Worm (Caenorhabditis elegans): Measurements from ENCODE around the gene F49E12.8.

F49E12.8 gene

DNA sequence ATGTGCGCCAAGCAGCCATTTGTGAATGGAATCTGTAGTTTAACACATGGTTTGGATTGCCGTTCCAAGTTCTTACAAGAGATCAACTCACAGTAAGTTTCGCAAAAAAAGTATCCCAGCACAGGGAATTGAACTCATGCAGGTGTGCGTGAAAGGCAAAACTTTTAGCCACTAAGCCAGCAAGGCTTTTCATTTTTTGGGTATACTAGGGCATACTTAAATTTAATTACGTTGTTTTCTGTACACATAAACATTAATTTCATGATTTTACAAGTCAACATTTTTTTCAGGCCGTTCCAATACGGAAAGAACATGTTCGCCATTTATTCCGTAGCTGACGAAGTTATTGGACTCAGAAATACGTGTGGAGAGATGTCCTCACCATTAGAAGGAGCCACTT lies 47.4 kb upstream of the F49E12.8 start:
- TF ChIP-seq blmp-1 (tag; optimal IDR thresholded peaks at IDR 0.05; ENCODE audit: insufficient read depth) = no peak
- no peak for TF ChIP-seq sma-3 (GFP tag; optimal IDR thresholded peaks at IDR 0.05)
- TF ChIP-seq sma-9 (GFP tag; optimal IDR thresholded peaks at IDR 0.05) = peak; percentile 25
- no peak for TF ChIP-seq sma-9 (tag; optimal IDR thresholded peaks at IDR 0.05)
- TF ChIP-seq nhr-12 (tag; optimal IDR thresholded peaks at IDR 0.05) = no peak
- peak; percentile 1 for TF ChIP-seq ztf-4 (tag; optimal IDR thresholded peaks at IDR 0.05)
- TF ChIP-seq nhr-11 (tag; optimal IDR thresholded peaks at IDR 0.05) = no peak

DNA sequence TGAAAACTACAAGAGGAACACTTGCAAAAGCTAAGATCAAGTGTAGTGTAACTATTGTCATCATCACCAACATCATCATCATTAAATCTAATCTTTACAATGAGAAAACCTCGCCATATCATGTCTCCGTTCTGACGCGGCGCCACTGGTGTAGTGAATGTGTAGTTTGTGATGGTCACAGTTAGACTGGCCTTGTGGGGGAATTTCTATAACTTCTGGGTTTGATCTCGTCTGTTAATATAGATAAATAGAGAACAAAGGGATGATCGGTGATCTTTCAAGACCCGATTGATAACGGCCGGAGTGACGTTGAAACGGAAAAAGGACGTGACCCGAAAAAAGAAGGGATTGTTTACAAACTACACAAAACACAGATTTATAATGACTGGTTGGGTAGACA lies 46.7 kb upstream of the F49E12.8 start:
- TF ChIP-seq nhr-21 (tag; optimal IDR thresholded peaks at IDR 0.05) (peak; percentile 86), skn-1 (tag; optimal IDR thresholded peaks at IDR 0.05) (no peak), sma-9 (GFP tag; optimal IDR thresholded peaks at IDR 0.05) (peak; percentile 90), sma-9 (tag; optimal IDR thresholded peaks at IDR 0.05) (no peak), lin-11 (tag; optimal IDR thresholded peaks at IDR 0.05) (no peak), elt-3 (tag; optimal IDR thresholded peaks at IDR 0.05) (no peak), R02D3.7 (tag; optimal IDR thresholded peaks at IDR 0.05) (no peak), sem-4 (tag; optimal IDR thresholded peaks at IDR 0.05) (no peak), crh-2 (tag; optimal IDR thresholded peaks at IDR 0.05) (no peak), unc-62 (GFP tag; optimal IDR thresholded peaks at IDR 0.05) (no peak), ztf-11 (tag; optimal IDR thresholded peaks at IDR 0.05) (no peak), ztf-4 (tag; optimal IDR thresholded peaks at IDR 0.05) (no peak), alr-1 (tag; optimal IDR thresholded peaks at IDR 0.05) (no peak), unc-55 (GFP tag; optimal IDR thresholded peaks at IDR 0.05) (no peak), zag-1 (tag; optimal IDR thresholded peaks at IDR 0.05) (no peak), mdl-1 (tag; optimal IDR thresholded peaks at IDR 0.05) (peak; percentile 5 to 20), gmeb-1 (tag; optimal IDR thresholded peaks at IDR 0.05) (no peak), ZK546.5 (tag; optimal IDR thresholded peaks at IDR 0.05) (no peak), elt-1 (tag; optimal IDR thresholded peaks at IDR 0.05) (no peak), lin-39 (tag; optimal IDR thresholded peaks at IDR 0.05) (no peak), ceh-82 (tag; optimal IDR thresholded peaks at IDR 0.05) (no peak), nhr-11 (tag; optimal IDR thresholded peaks at IDR 0.05) (no peak), aly-2 (tag; optimal IDR thresholded peaks at IDR 0.05) (no peak), nhr-77 (tag; optimal IDR thresholded peaks at IDR 0.05) (no peak), nhr-10 (tag; optimal IDR thresholded peaks at IDR 0.05) (no peak), fos-1 (tag; optimal IDR thresholded peaks at IDR 0.05) (peak; percentile 54), mab-5 (tag; optimal IDR thresholded peaks at IDR 0.05) (no peak), nhr-23 (tag; optimal IDR thresholded peaks at IDR 0.05) (no peak), lsy-2 (tag; optimal IDR thresholded peaks at IDR 0.05) (peak in 1 of 2 experiments; percentile 37), sma-3 (GFP tag; optimal IDR thresholded peaks at IDR 0.05) (peak; percentile 85), unc-39 (tag; optimal IDR thresholded peaks at IDR 0.05) (no peak), C34F6.9 (tag; optimal IDR thresholded peaks at IDR 0.05) (no peak), Y55F3AM.14 (GFP tag; optimal IDR thresholded peaks at IDR 0.05) (no peak), F13H6.1 (tag; optimal IDR thresholded peaks at IDR 0.05) (peak; percentile 54), egl-27 (tag; optimal IDR thresholded peaks at IDR 0.05) (peak; percentile 40), nhr-6 (tag; optimal IDR thresholded peaks at IDR 0.05) (no peak), nhr-237 (tag; optimal IDR thresholded peaks at IDR 0.05) (no peak), nhr-129 (tag; optimal IDR thresholded peaks at IDR 0.05) (no peak), snpc-4 (tag; optimal IDR thresholded peaks at IDR 0.05) (no peak), ztf-1 (GFP tag; conservative IDR thresholded peaks at IDR 0.05) (no peak), ceh-16 (tag; optimal IDR thresholded peaks at IDR 0.05) (no peak), dmd-4 (tag; optimal IDR thresholded peaks at IDR 0.05) (no peak), lin-13 (GFP tag; optimal IDR thresholded peaks at IDR 0.05) (no peak), nhr-25 (tag; optimal IDR thresholded peaks at IDR 0.05) (peak; percentile 66), nhr-12 (tag; optimal IDR thresholded peaks at IDR 0.05) (no peak), peb-1 (tag; optimal IDR thresholded peaks at IDR 0.05) (no peak), mbf-1 (tag; optimal IDR thresholded peaks at IDR 0.05) (no peak), blmp-1 (tag; optimal IDR thresholded peaks at IDR 0.05; ENCODE audit: insufficient read depth) (peak; percentile 50)

Data from whole organism, L2 larva.